Fruit fly (Drosophila melanogaster): Measurements from ENCODE around the gene Tektin-C.

DNA sequence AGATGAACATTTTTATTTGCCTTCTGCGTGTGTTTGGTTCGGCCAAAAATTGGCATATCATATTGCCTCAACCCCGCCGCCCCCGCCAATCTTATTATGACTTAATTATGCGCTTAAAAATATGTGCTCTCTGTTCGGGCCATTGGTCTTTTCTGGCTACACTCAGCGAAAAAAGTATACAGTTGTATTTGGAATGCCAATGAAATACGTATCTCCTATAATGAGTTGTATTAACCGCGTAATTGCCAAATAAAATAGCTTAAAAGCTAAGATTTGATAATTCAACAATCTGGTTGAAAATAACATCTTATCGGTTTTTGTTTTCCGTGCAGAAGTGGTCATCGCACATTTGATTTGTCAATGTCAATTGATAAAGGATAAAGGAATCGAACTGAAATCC, 23.7 kb upstream of the Tektin-C start:
- no peak for TF ChIP-seq CTCF (optimal IDR thresholded peaks at IDR 0.05)
- TF ChIP-seq CG8478 (optimal IDR thresholded peaks at IDR 0.05), result no peak
